Fruit fly (Drosophila melanogaster): Measurements from ENCODE around the gene jet.

DNA sequence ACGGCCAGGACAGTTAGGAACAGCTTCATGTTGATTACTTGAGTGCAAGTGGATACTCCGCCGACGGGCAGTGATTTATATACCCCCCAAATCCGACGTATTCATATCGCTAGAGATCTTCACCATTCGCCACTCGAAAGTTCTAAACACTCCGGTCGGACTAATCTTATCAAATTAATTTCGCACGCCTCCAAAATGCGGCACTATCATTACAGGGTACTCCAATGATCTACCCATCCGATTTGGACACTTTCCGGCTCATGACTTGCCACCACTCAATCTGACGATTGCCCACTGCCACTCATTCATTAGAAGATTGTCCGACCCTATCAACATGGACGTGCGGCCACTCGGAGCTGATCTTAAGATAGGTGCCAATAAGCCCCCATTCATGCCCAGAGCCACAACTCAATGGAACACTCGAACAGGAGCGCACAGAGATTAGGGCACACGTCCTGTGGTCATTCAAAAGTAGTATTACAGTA lies 3.5 kb upstream of the jet start, which contains the start of gene Jon25Bii:
- TF ChIP-seq Pif1B (GFP tag; optimal IDR thresholded peaks at IDR 0.05), result no peak
- no peak for TF ChIP-seq D1 (tag; optimal IDR thresholded peaks at IDR 0.05)
